Worm (Caenorhabditis elegans): ENCODE results near the gene ZK1055.7.

DNA sequence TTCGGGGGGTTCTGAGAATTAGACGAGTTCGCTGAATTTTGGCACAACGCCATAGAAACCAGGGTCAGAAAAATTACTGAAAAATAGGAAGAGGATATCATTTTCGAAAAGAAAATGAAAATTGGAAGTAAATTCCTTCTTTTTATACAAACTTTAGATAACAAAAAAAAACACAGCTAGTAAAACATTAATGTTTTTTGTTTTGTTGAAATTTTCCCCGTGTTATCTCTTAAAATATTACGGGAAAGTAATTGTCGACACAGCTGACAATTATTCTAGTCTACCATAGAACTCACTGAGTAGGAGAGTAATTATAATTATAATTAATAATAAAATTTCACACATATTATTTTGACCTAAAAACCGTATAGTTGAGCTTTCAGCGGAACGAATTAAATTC, 46.1 kb downstream of the ZK1055.7 start, which contains the start of gene spp-26:
- TF ChIP-seq fkh-10 (GFP tag; optimal IDR thresholded peaks at IDR 0.05) (no peak), ceh-8 (GFP tag; optimal IDR thresholded peaks at IDR 0.05) (no peak), elt-3 (tag; optimal IDR thresholded peaks at IDR 0.05) (no peak), unc-62 (GFP tag; optimal IDR thresholded peaks at IDR 0.05) (no peak), tlp-1 (tag; optimal IDR thresholded peaks at IDR 0.05) (no peak), snpc-4 (tag; optimal IDR thresholded peaks at IDR 0.05) (no peak), mab-9 (GFP tag; IDR thresholded peaks at IDR 0.05) (no peak), zag-1 (tag; optimal IDR thresholded peaks at IDR 0.05) (no peak), lin-13 (GFP tag; optimal IDR thresholded peaks at IDR 0.05) (no peak), ces-1 (GFP tag; optimal IDR thresholded peaks at IDR 0.05) (no peak), ama-1 (optimal IDR thresholded peaks at IDR 0.05) (no peak), nhr-11 (tag; optimal IDR thresholded peaks at IDR 0.05) (no peak)
